Worm (Caenorhabditis elegans) whole organism, mixed stage, embryonic: ENCODE results near the gene sym-3.

Source experiments
- flh-1 ChIP-seq: fragments of 200-800 bp; sonication (Bioruptor generic); optimal IDR thresholded peaks from 2 replicates; lab custom pipeline; 2018; ENCODE audit warnings: mild to moderate bottlenecking, missing genetic modification characterization, moderate library complexity, missing compliant biosample characterization
- lsy-2 ChIP-seq: fragments of 150-350 bp; optimal IDR thresholded peaks from 2 replicates; lab custom pipeline; 2014; ENCODE audit warnings: missing biosample characterization, missing genetic modification characterization
- mep-1 ChIP-seq: fragments of 150-350 bp; optimal IDR thresholded peaks from 2 replicates; lab custom pipeline; 2017; ENCODE audit warnings: missing biosample characterization, missing genetic modification reagents, missing genetic modification characterization, inconsistent platforms
- nhr-237 ChIP-seq: fragments of 150-350 bp; optimal IDR thresholded peaks from 2 replicates; lab custom pipeline; 2014; ENCODE audit warnings: missing biosample characterization, missing genetic modification characterization
- nhr-76 ChIP-seq: sonication (generic microtip); optimal IDR thresholded peaks from 2 replicates; lab custom pipeline; 2017; ENCODE audit warnings: missing biosample characterization, missing genetic modification characterization
- snpc-4 ChIP-seq: fragments of 150-350 bp; optimal IDR thresholded peaks from 2 replicates; lab custom pipeline; 2014; ENCODE audit warnings: missing biosample characterization, missing genetic modification characterization

DNA sequence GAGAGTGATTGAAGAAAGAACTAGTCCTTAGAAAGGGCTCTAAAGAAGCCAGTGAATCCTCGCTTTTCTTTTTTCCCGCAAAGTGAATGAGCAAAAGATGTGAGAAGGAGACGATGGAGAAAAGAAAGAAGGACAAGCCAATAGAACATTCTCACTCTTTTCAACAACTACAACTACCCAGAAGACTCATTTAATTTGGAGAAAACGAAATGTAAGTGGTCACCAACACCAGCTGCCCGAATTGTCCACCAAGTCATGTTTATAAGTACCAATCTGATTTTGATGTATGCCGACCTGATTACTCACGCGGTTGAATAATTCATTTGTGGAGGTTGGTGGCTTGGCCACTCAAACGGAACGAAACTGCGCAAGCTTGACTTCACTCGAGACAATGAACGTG lies 29.0 kb downstream of the sym-3 start:
- TF ChIP-seq nhr-76 (tag; lab: Kevin White, UChicago) (no peak), lsy-2 (tag; lab: Kevin White, UChicago) (no peak), nhr-237 (tag; lab: Kevin White, UChicago) (no peak), mep-1 (tag; lab: Kevin White, UChicago) (no peak), flh-1 (GFP tag; lab: Kevin White, UChicago) (no peak), snpc-4 (tag; lab: Kevin White, UChicago) (no peak)
